Fruit fly (Drosophila melanogaster) whole organism, embryonic: ENCODE data around the gene CG34267.

Source experiments
- Atf6 ChIP-seq: fragments of 200-800 bp; sonication (Bioruptor generic); IDR thresholded peaks from 2 replicates; pipeline ENCODE4 v1.3.6; 2022; ENCODE audit warnings: missing biosample characterization, missing genetic modification characterization
- CG10274 ChIP-seq: fragments of 200-800 bp; sonication (Bioruptor generic); optimal IDR thresholded peaks from 3 replicates; lab custom pipeline; 2017; ENCODE audit warnings: missing biosample characterization, mild to moderate bottlenecking, missing genetic modification characterization
- CG10654 ChIP-seq: fragments of 200-800 bp; sonication (Bioruptor generic); optimal IDR thresholded peaks from 2 replicates; lab custom pipeline; 2016; ENCODE audit warnings: missing biosample characterization, missing genetic modification characterization
- CG11695 ChIP-seq: fragments of 200-800 bp; sonication (Bioruptor generic); IDR thresholded peaks from 3 replicates; pipeline ENCODE4 v1.3.6; 2022; ENCODE audit warnings: missing biosample characterization, missing genetic modification characterization
- CG12155 ChIP-seq: fragments of 200-800 bp; sonication (Bioruptor generic); optimal IDR thresholded peaks from 3 replicates; lab custom pipeline; 2016; ENCODE audit warnings: missing biosample characterization, missing genetic modification characterization
- CG12391 ChIP-seq: fragments of 200-800 bp; sonication (Bioruptor generic); optimal IDR thresholded peaks from 3 replicates; lab custom pipeline; 2018; ENCODE audit warnings: missing biosample characterization, mild to moderate bottlenecking, missing genetic modification characterization, moderate library complexity
- CG14860 ChIP-seq: fragments of 200-800 bp; sonication (Bioruptor generic); IDR thresholded peaks from 3 replicates; pipeline ENCODE4 v1.3.6; 2022; ENCODE audit warnings: missing biosample characterization, missing genetic modification characterization; ENCODE audit not compliant: partially characterized antibody
- CG15269 ChIP-seq: fragments of 200-800 bp; sonication (Bioruptor generic); optimal IDR thresholded peaks from 2 replicates; lab custom pipeline; 2018; ENCODE audit warnings: missing biosample characterization, mild to moderate bottlenecking, missing genetic modification characterization, moderate library complexity
- CG18764 ChIP-seq: fragments of 200-800 bp; sonication (Bioruptor generic); optimal IDR thresholded peaks from 3 replicates; lab custom pipeline; 2016; ENCODE audit warnings: missing biosample characterization, missing genetic modification characterization
- CG2889 ChIP-seq: fragments of 200-800 bp; sonication (Bioruptor generic); IDR thresholded peaks from 3 replicates; pipeline ENCODE4 v1.3.6; 2022; ENCODE audit warnings: missing biosample characterization, missing genetic modification characterization
- CG30403 ChIP-seq: fragments of 200-800 bp; sonication (Bioruptor generic); optimal IDR thresholded peaks from 3 replicates; lab custom pipeline; 2016; ENCODE audit warnings: missing biosample characterization, missing genetic modification characterization
- CG3163 ChIP-seq: fragments of 200-800 bp; sonication (Bioruptor generic); optimal IDR thresholded peaks from 3 replicates; lab custom pipeline; 2016; ENCODE audit warnings: missing biosample characterization, missing genetic modification characterization
- CG34224 ChIP-seq: fragments of 200-800 bp; sonication (Bioruptor generic); IDR thresholded peaks from 3 replicates; pipeline ENCODE4 v1.3.6; 2022; ENCODE audit warnings: missing biosample characterization, missing genetic modification characterization; ENCODE audit not compliant: partially characterized antibody
- CG4328 ChIP-seq: fragments of 200-800 bp; sonication (Bioruptor generic); optimal IDR thresholded peaks from 3 replicates; lab custom pipeline; 2017; ENCODE audit warnings: missing biosample characterization, missing genetic modification reagents, missing genetic modification characterization
- CG4360 ChIP-seq: fragments of 200-800 bp; sonication (Bioruptor generic); IDR thresholded peaks from 2 replicates; pipeline ENCODE4 v1.3.6; 2022; ENCODE audit warnings: missing biosample characterization, missing genetic modification characterization
- CG4820 ChIP-seq: fragments of 200-800 bp; sonication (Bioruptor generic); optimal IDR thresholded peaks from 3 replicates; lab custom pipeline; 2016; ENCODE audit warnings: missing biosample characterization, missing genetic modification characterization
- CG6791 ChIP-seq: fragments of 200-800 bp; sonication (Bioruptor generic); IDR thresholded peaks from 3 replicates; pipeline ENCODE4 v1.3.6; 2022; ENCODE audit warnings: missing biosample characterization, missing genetic modification characterization; ENCODE audit not compliant: partially characterized antibody
- CG8290 ChIP-seq, 3 experiments: fragments of 200-800 bp; sonication (Bioruptor generic); optimal IDR thresholded peaks; 2 replicates each; lab custom pipeline; 2016 to 2019; ENCODE audit warnings: missing biosample characterization in 3 of 3, missing genetic modification characterization in 3 of 3, mild to moderate bottlenecking in 2 of 3, moderate library complexity in 1 of 3
- CG8388 ChIP-seq: fragments of 200-800 bp; sonication (Bioruptor generic); optimal IDR thresholded peaks from 2 replicates; lab custom pipeline; 2019; ENCODE audit warnings: missing biosample characterization, mild to moderate bottlenecking, missing genetic modification characterization, moderate library complexity
- CG9797 ChIP-seq: fragments of 200-800 bp; sonication (Bioruptor generic); optimal IDR thresholded peaks from 3 replicates; lab custom pipeline; 2018; ENCODE audit warnings: missing biosample characterization, mild to moderate bottlenecking, missing genetic modification characterization
- CTCF ChIP-seq: fragments of 200-800 bp; sonication (Bioruptor generic); optimal IDR thresholded peaks from 2 replicates; lab custom pipeline; 2017; ENCODE audit warnings: missing biosample characterization, mild to moderate bottlenecking, missing genetic modification characterization, moderate library complexity
- Dll ChIP-seq: fragments of 200-800 bp; sonication (Bioruptor generic); IDR thresholded peaks from 4 replicates; pipeline ENCODE4 v1.3.6; 2022; ENCODE audit warnings: missing biosample characterization, missing genetic modification characterization; ENCODE audit not compliant: partially characterized antibody
- Drgx ChIP-seq: fragments of 200-800 bp; sonication (Bioruptor generic); IDR thresholded peaks from 2 replicates; pipeline ENCODE4 v1.3.6; 2022; ENCODE audit warnings: missing biosample characterization, missing genetic modification characterization
- Fer1 ChIP-seq: fragments of 200-800 bp; sonication (Bioruptor generic); optimal IDR thresholded peaks from 2 replicates; lab custom pipeline; 2017; ENCODE audit warnings: missing biosample characterization, mild to moderate bottlenecking, missing genetic modification characterization
- Gsc ChIP-seq: fragments of 200-800 bp; sonication (Bioruptor generic); IDR thresholded peaks from 2 replicates; pipeline ENCODE4 v1.3.6; 2022; ENCODE audit warnings: missing biosample characterization, missing genetic modification characterization
- Gug ChIP-seq: fragments of 200-800 bp; sonication (Bioruptor generic); IDR thresholded peaks from 4 replicates; pipeline ENCODE4 v1.3.6; 2022; ENCODE audit warnings: missing biosample characterization, missing genetic modification characterization
- HLH4C ChIP-seq: fragments of 200-800 bp; sonication (Bioruptor generic); IDR thresholded peaks from 3 replicates; pipeline ENCODE4 v1.3.6; 2022; ENCODE audit warnings: missing biosample characterization, missing genetic modification characterization; ENCODE audit not compliant: partially characterized antibody
- Hr39 ChIP-seq: fragments of >200 bp; optimal IDR thresholded peaks from 2 replicates; lab custom pipeline; 2017
- Kr ChIP-seq: fragments of 200-800 bp; sonication (Bioruptor generic); optimal IDR thresholded peaks from 2 replicates; lab custom pipeline; 2017; ENCODE audit warnings: missing biosample characterization, mild to moderate bottlenecking, missing genetic modification characterization
- Opbp ChIP-seq: fragments of 200-800 bp; sonication (Bioruptor generic); IDR thresholded peaks from 3 replicates; pipeline ENCODE4 v1.3.6; 2022; ENCODE audit warnings: missing biosample characterization, missing genetic modification characterization; ENCODE audit not compliant: partially characterized antibody
- Six4 ChIP-seq: fragments of 200-800 bp; sonication (Bioruptor generic); optimal IDR thresholded peaks from 2 replicates; lab custom pipeline; 2016; ENCODE audit warnings: missing biosample characterization, missing genetic modification characterization
- bowl ChIP-seq: fragments of 200-800 bp; sonication (Bioruptor generic); IDR thresholded peaks from 2 replicates; pipeline ENCODE4 v1.3.6; 2022; ENCODE audit warnings: missing biosample characterization, missing genetic modification characterization
- chn ChIP-seq: fragments of 200-800 bp; sonication (Bioruptor generic); optimal IDR thresholded peaks from 2 replicates; lab custom pipeline; 2016; ENCODE audit warnings: missing biosample characterization, missing genetic modification characterization
- dati ChIP-seq: fragments of 200-800 bp; sonication (Bioruptor generic); IDR thresholded peaks from 2 replicates; pipeline ENCODE4 v1.3.6; 2022; ENCODE audit warnings: missing biosample characterization, missing genetic modification characterization
- dimm ChIP-seq: fragments of 200-800 bp; sonication (Bioruptor generic); IDR thresholded peaks from 2 replicates; pipeline ENCODE4 v1.3.6; 2022; ENCODE audit warnings: missing biosample characterization, missing genetic modification characterization
- fd64A ChIP-seq: fragments of 200-800 bp; sonication (Bioruptor generic); optimal IDR thresholded peaks from 3 replicates; lab custom pipeline; 2018; ENCODE audit warnings: missing biosample characterization, mild to moderate bottlenecking, missing genetic modification characterization
- gce ChIP-seq: fragments of 200-800 bp; sonication (Bioruptor generic); IDR thresholded peaks from 3 replicates; pipeline ENCODE4 v1.3.6; 2022; ENCODE audit warnings: missing biosample characterization, missing genetic modification characterization
- gem ChIP-seq: fragments of 200-800 bp; sonication (Bioruptor generic); optimal IDR thresholded peaks from 2 replicates; lab custom pipeline; 2019; ENCODE audit warnings: missing biosample characterization, mild to moderate bottlenecking, missing genetic modification characterization, moderate library complexity
- gro ChIP-seq: fragments of 200-800 bp; sonication (Bioruptor generic); optimal IDR thresholded peaks from 2 replicates; lab custom pipeline; 2016; ENCODE audit warnings: missing biosample characterization, missing genetic modification characterization
- jigr1 ChIP-seq: fragments of 200-800 bp; sonication (Bioruptor generic); IDR thresholded peaks from 3 replicates; pipeline ENCODE4 v1.3.6; 2022; ENCODE audit warnings: missing biosample characterization, missing genetic modification characterization
- lab ChIP-seq: fragments of 200-800 bp; sonication (Bioruptor generic); optimal IDR thresholded peaks from 3 replicates; lab custom pipeline; 2017; ENCODE audit warnings: missing biosample characterization, missing genetic modification characterization, mild to moderate bottlenecking, moderate library complexity, missing genetic modification reagents
- luna ChIP-seq: fragments of 200-800 bp; sonication (Bioruptor generic); optimal IDR thresholded peaks from 2 replicates; lab custom pipeline; 2016; ENCODE audit warnings: missing biosample characterization, missing genetic modification characterization
- nerfin-2 ChIP-seq: fragments of 200-800 bp; sonication (Bioruptor generic); IDR thresholded peaks from 2 replicates; pipeline ENCODE4 v1.3.6; 2022; ENCODE audit warnings: missing biosample characterization, missing genetic modification characterization; ENCODE audit not compliant: partially characterized antibody
- row ChIP-seq: fragments of 200-800 bp; sonication (Bioruptor generic); IDR thresholded peaks from 3 replicates; pipeline ENCODE4 v1.3.6; 2022; ENCODE audit warnings: missing biosample characterization, missing genetic modification characterization
- stwl ChIP-seq: fragments of 200-800 bp; sonication (Bioruptor generic); optimal IDR thresholded peaks from 3 replicates; lab custom pipeline; 2018; ENCODE audit warnings: missing biosample characterization, mild to moderate bottlenecking, missing genetic modification characterization, moderate library complexity
- tgo ChIP-seq: fragments of 200-800 bp; sonication (Bioruptor generic); IDR thresholded peaks from 3 replicates; pipeline ENCODE4 v1.3.6; 2022; ENCODE audit warnings: missing biosample characterization, missing genetic modification characterization
- trh ChIP-seq: fragments of 200-800 bp; sonication (Bioruptor generic); optimal IDR thresholded peaks from 2 replicates; lab custom pipeline; 2016; ENCODE audit warnings: missing biosample characterization, missing genetic modification characterization
- ttk ChIP-seq: fragments of 200-800 bp; sonication (Bioruptor generic); IDR thresholded peaks from 2 replicates; pipeline ENCODE4 v2.1.2; 2022; ENCODE audit warnings: missing biosample characterization, missing genetic modification characterization
- zf30C ChIP-seq: fragments of 200-800 bp; sonication (Bioruptor generic); optimal IDR thresholded peaks from 3 replicates; lab custom pipeline; 2018; ENCODE audit warnings: missing biosample characterization, mild to moderate bottlenecking, missing genetic modification characterization
- zfh1 ChIP-seq: fragments of 200-800 bp; sonication (Bioruptor generic); IDR thresholded peaks from 3 replicates; pipeline ENCODE4 v1.3.6; 2022; ENCODE audit warnings: missing biosample characterization, missing genetic modification characterization

CG34267 gene

dm6 chr3L:507576-508322 lies 7.5 kb upstream of the CG34267 start (continued):
- TF ChIP-seq lab (GFP tag; lab: Kevin White, UChicago) (no peak), fd64A (GFP tag; lab: Kevin White, UChicago) (no peak), tgo (GFP tag; lab: Robert Waterston, UW) (no peak), gce (GFP tag; lab: Robert Waterston, UW) (no peak), CG14860 (GFP tag; lab: Robert Waterston, UW) (no peak), CG11695 (GFP tag; lab: Robert Waterston, UW) (no peak), bowl (GFP tag; lab: Robert Waterston, UW) (no peak), luna (no peak), CG15269 (tag; lab: Kevin White, UChicago) (no peak), row (GFP tag; lab: Robert Waterston, UW) (0 out of 3 replicates have a peak, but pooled peaks have one; percentile 9), CG8290 (GFP tag; optimal IDR thresholded peaks at IDR 0.05; lab: Kevin White, UChicago) (peak; percentile 0), CG8290 (tag; optimal IDR thresholded peaks at IDR 0.05; lab: Kevin White, UChicago) (no peak), CG3163 (GFP tag; lab: Kevin White, UChicago) (no peak), gem (tag; lab: Kevin White, UChicago) (no peak), CG2889 (GFP tag; lab: Robert Waterston, UW) (no peak), Fer1 (GFP tag; lab: Kevin White, UChicago) (no peak), CTCF (GFP tag; lab: Kevin White, UChicago) (peak; percentile 77), Gsc (no peak), CG8388 (GFP tag; lab: Kevin White, UChicago) (no peak), gro (no peak), CG12155 (GFP tag; lab: Kevin White, UChicago) (no peak), Kr (GFP tag; lab: Kevin White, UChicago) (no peak), Dll (GFP tag; lab: Robert Waterston, UW) (no peak), CG10654 (GFP tag; lab: Kevin White, UChicago) (no peak), stwl (tag; lab: Kevin White, UChicago) (peak; percentile 97), chn (GFP tag; lab: Kevin White, UChicago) (no peak), dimm (GFP tag; lab: Robert Waterston, UW) (no peak), CG6791 (GFP tag; lab: Robert Waterston, UW) (peak; percentile 63; the same call in 2 of the 3 replicates), zf30C (no peak), zfh1 (GFP tag; lab: Robert Waterston, UW) (0 out of 3 replicates have a peak, but pooled peaks have one; percentile 38), Opbp (peak; percentile 51; the same call in 1 of the 3 replicates), CG9797 (GFP tag; lab: Kevin White, UChicago) (no peak), Drgx (GFP tag; lab: Robert Waterston, UW) (peak; percentile 55), Gug (GFP tag; lab: Robert Waterston, UW) (no peak), nerfin-2 (GFP tag; lab: Robert Waterston, UW) (peak; percentile 41)

DNA sequence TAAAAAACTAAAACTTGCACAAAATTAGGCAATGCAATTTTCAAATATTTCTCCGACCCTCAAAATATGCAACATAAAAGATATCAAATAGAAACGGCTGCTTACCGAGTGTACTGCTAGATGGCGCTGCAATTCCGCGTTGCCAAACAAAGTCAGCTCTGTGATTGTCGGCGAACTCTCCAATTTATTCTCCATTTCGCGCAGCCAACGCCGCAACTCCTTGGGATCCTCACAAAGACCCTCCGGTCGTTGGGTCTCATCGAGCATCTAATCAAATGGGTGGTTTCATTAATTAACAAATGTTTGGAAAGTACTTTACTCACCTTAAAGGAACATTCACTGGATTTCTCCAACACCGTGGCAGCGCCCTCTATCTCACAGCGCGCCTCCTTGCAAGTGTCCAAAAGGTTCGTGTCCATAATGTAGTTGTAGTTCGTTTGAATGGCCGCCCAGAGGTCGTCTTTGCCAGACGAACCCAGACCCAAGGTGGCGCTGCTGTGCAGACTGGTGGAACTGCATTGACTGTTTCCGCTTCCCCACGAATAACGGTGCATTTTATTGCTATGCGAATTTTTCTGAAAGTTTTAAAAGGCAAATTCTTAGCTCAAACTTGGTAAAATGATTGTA lies 5.6 kb upstream of the CG34267 start:
- TF ChIP-seq CG2889 (GFP tag; lab: Robert Waterston, UW) (no peak), CG18764 (GFP tag; lab: Kevin White, UChicago) (peak; percentile 76), jigr1 (GFP tag; lab: Robert Waterston, UW) (no peak), trh (peak; percentile 31), Atf6 (GFP tag; lab: Robert Waterston, UW) (no peak), CG30403 (peak; percentile 84), HLH4C (GFP tag; lab: Robert Waterston, UW) (no peak), Six4 (peak; percentile 55), CG34224 (no peak), tgo (GFP tag; lab: Robert Waterston, UW) (peak; percentile 75), CG4360 (GFP tag; lab: Robert Waterston, UW) (no peak), CG4328 (GFP tag; lab: Kevin White, UChicago) (peak; percentile 36), CG12391 (tag; lab: Kevin White, UChicago) (no peak), CG4820 (GFP tag; lab: Kevin White, UChicago) (peak; percentile 72), CG10274 (GFP tag; lab: Kevin White, UChicago) (peak; percentile 44), Hr39 (no peak), dati (GFP tag; lab: Robert Waterston, UW) (no peak), ttk (GFP tag; lab: Robert Waterston, UW) (peak; percentile 72)
